Fruit fly (Drosophila melanogaster) whole organism, wandering third instar larva: ENCODE results near the gene Npc2c.

Source experiments
- Hr78 ChIP-seq: fragments of >200 bp; optimal IDR thresholded peaks from 2 replicates; lab custom pipeline; 2017; ENCODE audit warnings: missing biosample characterization, missing genetic modification characterization
- Vsx2 ChIP-seq: fragments of 200-300, 225-300 bp; sonication (Bioruptor generic); optimal IDR thresholded peaks from 2 replicates; lab custom pipeline; 2018; ENCODE audit warnings: missing biosample characterization, missing genetic modification characterization; ENCODE audit not compliant: partially characterized antibody
- dsf ChIP-seq: sonication (Bioruptor generic); optimal IDR thresholded peaks from 2 replicates; lab custom pipeline; 2016; ENCODE audit warnings: missing biosample characterization, missing genetic modification characterization, borderline replicate concordance
- fru ChIP-seq: fragments of 200-800 bp; sonication (Bioruptor generic); optimal IDR thresholded peaks from 3 replicates; lab custom pipeline; 2016; ENCODE audit warnings: missing biosample characterization, mild to moderate bottlenecking, missing genetic modification characterization
- jim ChIP-seq: fragments of 175-275, 200-325 bp; sonication (Bioruptor generic); optimal IDR thresholded peaks from 2 replicates; lab custom pipeline; 2016; ENCODE audit warnings: missing biosample characterization, mild to moderate bottlenecking, missing genetic modification characterization
- pan ChIP-seq: fragments of >200 bp; optimal IDR thresholded peaks from 2 replicates; lab custom pipeline; 2017

- TF ChIP-seq dsf (GFP tag; lab: Kevin White, UChicago) (no peak), pan (lab: Kevin White, UChicago) (no peak), Vsx2 (GFP tag; lab: Kevin White, UChicago) (no peak), jim (GFP tag; lab: Kevin White, UChicago) (no peak), Hr78 (GFP tag; lab: Kevin White, UChicago) (no peak), fru (GFP tag; lab: Kevin White, UChicago) (peak; percentile 32)
These were observed 37.7 kb downstream of the Npc2c start for dm6 chr3R:10097531-10098295.
